Fruit fly (Drosophila melanogaster): Measurements from ENCODE around the gene CG1958.
A peak's percentile ranks its signal among the peaks of the same experiment; 100 is the strongest.

Gene CG1958

DNA sequence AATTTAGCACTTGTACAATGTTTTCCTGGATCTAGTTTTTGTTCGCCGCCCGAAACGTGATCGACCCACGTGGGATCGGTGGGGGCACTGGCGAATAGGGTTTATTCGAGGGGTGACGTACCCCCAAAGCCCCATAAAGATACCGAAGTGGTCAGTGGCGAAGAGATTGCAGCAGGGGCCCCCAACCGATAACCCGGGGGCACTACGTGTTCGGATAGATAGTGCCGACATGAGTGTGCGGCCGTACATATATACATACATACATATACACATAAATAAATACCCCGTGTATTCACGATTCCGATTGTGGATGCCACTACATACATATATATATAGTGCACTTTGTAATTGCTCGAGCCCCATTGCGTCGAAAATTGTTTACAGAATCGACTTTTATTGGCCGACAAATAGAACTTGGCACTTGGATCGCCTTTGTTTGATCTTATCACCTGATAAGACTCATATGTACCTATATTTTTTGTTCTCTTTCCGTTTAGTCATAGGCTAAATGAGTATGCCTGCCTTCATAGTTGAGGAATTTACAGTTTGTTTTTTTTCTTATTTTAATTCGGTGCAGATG lies 37.2 kb downstream of the CG1958 start:
- TF ChIP-seq kay (GFP tag; ENCODE audit: borderline replicate concordance) (peak; percentile 84), Hr96 (GFP tag; optimal IDR thresholded peaks at IDR 0.05) (no peak), CG1620 (GFP tag; optimal IDR thresholded peaks at IDR 0.05) (no peak), Crg-1 (GFP tag; optimal IDR thresholded peaks at IDR 0.05) (no peak), Mnt (GFP tag; optimal IDR thresholded peaks at IDR 0.05) (peak; percentile 53), toe (GFP tag; optimal IDR thresholded peaks at IDR 0.05) (no peak), pad (GFP tag; optimal IDR thresholded peaks at IDR 0.05) (no peak), CG5204 (GFP tag; optimal IDR thresholded peaks at IDR 0.05) (no peak), CG11617 (GFP tag; optimal IDR thresholded peaks at IDR 0.05) (no peak), CG33017 (tag; optimal IDR thresholded peaks at IDR 0.05) (no peak), cnc (optimal IDR thresholded peaks at IDR 0.05) (no peak), CG7101 (tag; optimal IDR thresholded peaks at IDR 0.05) (no peak), cic (GFP tag; optimal IDR thresholded peaks at IDR 0.05) (peak; percentile 50), bab1 (GFP tag; optimal IDR thresholded peaks at IDR 0.05) (no peak), Clk (GFP tag; optimal IDR thresholded peaks at IDR 0.05) (no peak), CG12768 (GFP tag; optimal IDR thresholded peaks at IDR 0.05) (no peak)

- TF ChIP-seq tj (GFP tag; optimal IDR thresholded peaks at IDR 0.05) (no peak), CG11617 (GFP tag; optimal IDR thresholded peaks at IDR 0.05) (no peak), CG33017 (tag; optimal IDR thresholded peaks at IDR 0.05) (no peak), cic (GFP tag; optimal IDR thresholded peaks at IDR 0.05) (no peak), CG14711 (tag; optimal IDR thresholded peaks at IDR 0.05) (no peak), CG7045 (GFP tag; optimal IDR thresholded peaks at IDR 0.05) (no peak), Crg-1 (GFP tag; optimal IDR thresholded peaks at IDR 0.05) (no peak), CG5204 (GFP tag; optimal IDR thresholded peaks at IDR 0.05) (no peak), CG12768 (GFP tag; optimal IDR thresholded peaks at IDR 0.05) (no peak), kay (GFP tag; ENCODE audit: borderline replicate concordance) (no peak), Hr96 (GFP tag; optimal IDR thresholded peaks at IDR 0.05) (no peak), cnc (optimal IDR thresholded peaks at IDR 0.05) (no peak), pad (GFP tag; optimal IDR thresholded peaks at IDR 0.05) (no peak), CG1620 (GFP tag; optimal IDR thresholded peaks at IDR 0.05) (no peak), Mnt (GFP tag; optimal IDR thresholded peaks at IDR 0.05) (no peak), Clk (GFP tag; optimal IDR thresholded peaks at IDR 0.05) (no peak), bab1 (GFP tag; optimal IDR thresholded peaks at IDR 0.05) (no peak)
Measured at dm6 chrX:7304798-7305447, 38.2 kb downstream of the CG1958 start.

DNA sequence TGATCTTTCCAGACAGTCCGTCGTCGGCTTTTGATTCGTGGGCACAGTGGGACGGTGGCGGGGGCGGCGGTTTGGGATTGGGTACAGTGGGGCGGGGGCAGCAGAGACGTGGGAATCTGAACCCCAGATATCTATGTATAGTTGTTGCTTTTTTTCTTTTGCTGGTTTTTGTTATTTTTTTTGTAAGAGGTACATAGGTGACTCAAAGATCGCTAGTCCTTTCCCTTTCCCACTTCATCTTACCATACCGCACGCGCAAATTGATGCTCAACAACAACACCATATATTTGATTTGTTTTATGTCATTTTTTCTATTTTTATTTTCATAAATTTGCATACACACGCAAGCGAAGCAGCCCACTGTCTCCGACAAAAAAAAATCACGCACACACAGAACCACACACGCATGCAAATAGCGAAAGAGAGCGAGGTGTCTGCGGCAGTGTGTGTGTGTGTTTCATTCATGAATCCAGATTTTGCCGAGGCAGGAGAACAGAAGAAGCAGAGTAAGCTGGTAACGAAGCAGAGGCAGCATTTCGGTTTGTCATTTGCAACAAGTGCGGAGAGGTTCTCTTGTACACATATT lies 39.1 kb downstream of the CG1958 start:
- TF ChIP-seq CG1620 (GFP tag; optimal IDR thresholded peaks at IDR 0.05) (no peak), CG33017 (tag; optimal IDR thresholded peaks at IDR 0.05) (no peak), toe (GFP tag; optimal IDR thresholded peaks at IDR 0.05) (no peak), kay (GFP tag; ENCODE audit: borderline replicate concordance) (no peak), Crg-1 (GFP tag; optimal IDR thresholded peaks at IDR 0.05) (no peak), CG12768 (GFP tag; optimal IDR thresholded peaks at IDR 0.05) (no peak), CG7101 (tag; optimal IDR thresholded peaks at IDR 0.05) (no peak), CG7045 (GFP tag; optimal IDR thresholded peaks at IDR 0.05) (no peak), cnc (optimal IDR thresholded peaks at IDR 0.05) (no peak), Mnt (GFP tag; optimal IDR thresholded peaks at IDR 0.05) (peak; percentile 29), CG5204 (GFP tag; optimal IDR thresholded peaks at IDR 0.05) (no peak), cic (GFP tag; optimal IDR thresholded peaks at IDR 0.05) (peak; percentile 51), ovo (GFP tag; optimal IDR thresholded peaks at IDR 0.05) (no peak), tj (GFP tag; optimal IDR thresholded peaks at IDR 0.05) (peak; percentile 52), CG14711 (tag; optimal IDR thresholded peaks at IDR 0.05) (peak; percentile 10), Clk (GFP tag; optimal IDR thresholded peaks at IDR 0.05) (no peak), bab1 (GFP tag; optimal IDR thresholded peaks at IDR 0.05) (peak; percentile 0)

DNA sequence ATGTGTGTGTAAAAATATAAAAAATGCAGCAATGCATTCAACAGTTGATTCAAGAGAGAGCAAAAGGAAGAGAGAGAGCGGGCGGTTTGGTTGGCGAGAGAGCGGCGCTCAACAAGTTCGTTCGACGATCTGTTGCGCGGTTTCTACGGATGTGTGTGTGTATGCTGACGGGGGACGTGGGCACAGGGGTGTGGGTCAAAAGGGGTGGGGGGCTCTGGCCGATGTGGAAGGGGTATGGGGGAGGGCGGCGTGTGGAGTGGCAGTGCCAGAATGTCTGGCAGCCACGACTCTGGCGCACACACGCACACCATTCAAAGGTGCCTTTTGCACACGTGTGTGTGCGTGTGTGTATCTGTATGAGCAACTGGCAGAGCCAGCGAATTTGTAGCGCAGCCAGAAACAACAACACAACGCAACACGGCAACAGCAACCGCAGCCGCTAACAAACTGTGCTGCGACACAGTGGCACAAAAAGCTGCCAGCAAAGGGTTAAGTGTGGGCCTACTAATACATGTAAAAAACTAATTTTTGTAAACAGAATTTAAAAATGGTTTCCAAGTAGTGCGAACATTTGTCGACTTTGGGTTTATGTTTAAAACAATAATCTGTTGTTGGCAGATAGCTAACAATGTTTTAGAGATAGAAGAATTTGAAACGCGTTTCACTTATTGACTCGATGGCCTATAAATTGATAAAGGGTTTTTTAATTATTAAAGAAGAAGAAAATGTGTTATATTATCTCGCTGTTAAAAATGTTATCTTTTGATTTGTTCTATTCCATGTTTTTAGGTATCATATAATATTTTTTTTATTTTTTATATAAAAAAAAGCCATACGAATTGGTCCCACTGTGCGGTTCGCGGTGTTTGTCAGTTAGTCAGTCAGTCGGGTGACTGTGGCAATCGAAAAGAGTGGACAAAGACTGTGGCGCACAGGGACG lies 40.1 kb downstream of the CG1958 start:
- TF ChIP-seq tj (GFP tag; optimal IDR thresholded peaks at IDR 0.05), result peak; percentile 76
- TF ChIP-seq Clk (GFP tag; optimal IDR thresholded peaks at IDR 0.05), result peak; percentile 78
- peak; percentile 49 for TF ChIP-seq CG33017 (tag; optimal IDR thresholded peaks at IDR 0.05)
- TF ChIP-seq CG7045 (GFP tag; optimal IDR thresholded peaks at IDR 0.05), result peak; percentile 73
- TF ChIP-seq CG14711 (tag; optimal IDR thresholded peaks at IDR 0.05), result peak; percentile 76
- peak; percentile 81 for TF ChIP-seq CG7101 (tag; optimal IDR thresholded peaks at IDR 0.05)
- TF ChIP-seq kay (GFP tag; ENCODE audit: borderline replicate concordance), result peak; percentile 90
- peak; percentile 92 for TF ChIP-seq CG11617 (GFP tag; optimal IDR thresholded peaks at IDR 0.05)
- peak; percentile 64 for TF ChIP-seq CG5204 (GFP tag; optimal IDR thresholded peaks at IDR 0.05)
- peak; percentile 57 for TF ChIP-seq pad (GFP tag; optimal IDR thresholded peaks at IDR 0.05)
- peak; percentile 65 for TF ChIP-seq CG12768 (GFP tag; optimal IDR thresholded peaks at IDR 0.05)
- TF ChIP-seq Hr96 (GFP tag; optimal IDR thresholded peaks at IDR 0.05), result peak; percentile 57
- TF ChIP-seq bab1 (GFP tag; optimal IDR thresholded peaks at IDR 0.05), result peak; percentile 27
- peak; percentile 67 for TF ChIP-seq ovo (GFP tag; optimal IDR thresholded peaks at IDR 0.05)
- no peak for TF ChIP-seq cnc (optimal IDR thresholded peaks at IDR 0.05)
- peak; percentile 56 for TF ChIP-seq toe (GFP tag; optimal IDR thresholded peaks at IDR 0.05)
- TF ChIP-seq CG1620 (GFP tag; optimal IDR thresholded peaks at IDR 0.05), result peak; percentile 60
- TF ChIP-seq Mnt (GFP tag; optimal IDR thresholded peaks at IDR 0.05), result no peak
- TF ChIP-seq cic (GFP tag; optimal IDR thresholded peaks at IDR 0.05), result peak; percentile 62
- TF ChIP-seq Crg-1 (GFP tag; optimal IDR thresholded peaks at IDR 0.05), result no peak
